Fruit fly (Drosophila melanogaster): Measurements from ENCODE around the gene Alg9.

DNA sequence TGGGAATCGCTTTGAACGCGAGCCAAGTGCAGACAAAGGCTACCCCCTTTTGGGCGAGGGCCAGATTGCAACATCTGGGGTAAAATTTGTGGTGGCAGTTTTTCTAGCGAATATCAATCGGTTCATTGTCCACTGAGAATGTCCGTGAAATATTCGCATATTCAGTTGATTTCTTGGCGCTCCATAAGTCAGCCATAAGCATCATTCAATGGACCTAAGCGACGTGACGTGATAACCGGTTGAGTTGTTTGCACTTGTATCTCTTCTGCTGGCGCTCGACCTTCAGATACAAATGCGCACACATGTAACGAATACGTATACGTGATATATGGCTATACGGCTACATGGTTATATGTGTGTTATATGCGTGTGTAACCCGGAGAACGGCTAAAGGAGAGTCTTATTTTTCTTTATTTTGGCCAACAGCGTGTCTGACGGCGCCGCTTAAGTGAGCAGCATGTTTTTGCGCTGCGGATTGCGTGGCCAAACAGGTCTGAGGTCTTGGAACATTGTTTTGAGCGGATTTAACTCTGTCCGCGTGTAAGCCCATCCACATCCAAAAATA is 15.9 kb upstream of the Alg9 start:
- TF ChIP-seq usp (GFP tag; optimal IDR thresholded peaks at IDR 0.05) (no peak), brk (GFP tag; optimal IDR thresholded peaks at IDR 0.05) (peak; percentile 2)
